Fruit fly (Drosophila melanogaster) whole organism, adult: ENCODE measurements around the gene ppl.

Source experiments
- CG11617 ChIP-seq: fragments of 200-800 bp; sonication (Bioruptor generic); optimal IDR thresholded peaks from 2 replicates; lab custom pipeline; 2017; ENCODE audit warnings: mild to moderate bottlenecking, missing biosample characterization, missing genetic modification reagents, missing genetic modification characterization
- CG12768 ChIP-seq: fragments of 200-800 bp; sonication (Bioruptor generic); optimal IDR thresholded peaks from 2 replicates; lab custom pipeline; 2017; ENCODE audit warnings: missing biosample characterization, missing genetic modification characterization, mild to moderate bottlenecking, moderate library complexity, missing genetic modification reagents
- CG14711 ChIP-seq: fragments of 200-800 bp; sonication (Bioruptor generic); optimal IDR thresholded peaks from 2 replicates; lab custom pipeline; 2018; ENCODE audit warnings: missing biosample characterization, mild to moderate bottlenecking, missing genetic modification characterization, moderate library complexity
- CG1620 ChIP-seq: fragments of 200-800 bp; sonication (Bioruptor generic); optimal IDR thresholded peaks from 2 replicates; lab custom pipeline; 2016; ENCODE audit warnings: missing biosample characterization, missing genetic modification characterization
- CG33017 ChIP-seq: fragments of 200-800 bp; sonication (Bioruptor generic); optimal IDR thresholded peaks from 2 replicates; lab custom pipeline; 2018; ENCODE audit warnings: missing biosample characterization, mild to moderate bottlenecking, missing genetic modification characterization, moderate library complexity
- CG5204 ChIP-seq: fragments of 200-800 bp; sonication (Bioruptor generic); optimal IDR thresholded peaks from 2 replicates; lab custom pipeline; 2016; ENCODE audit warnings: missing biosample characterization, missing genetic modification characterization
- CG7045 ChIP-seq: fragments of 200-800 bp; sonication (Bioruptor generic); optimal IDR thresholded peaks from 2 replicates; lab custom pipeline; 2017; ENCODE audit warnings: missing biosample characterization, mild to moderate bottlenecking, missing genetic modification characterization
- CG7101 ChIP-seq: fragments of 200-800 bp; sonication (Bioruptor generic); optimal IDR thresholded peaks from 2 replicates; lab custom pipeline; 2018; ENCODE audit warnings: missing biosample characterization, mild to moderate bottlenecking, missing genetic modification characterization, moderate library complexity
- Clk ChIP-seq: fragments of 200-800 bp; sonication (Bioruptor generic); optimal IDR thresholded peaks from 2 replicates; lab custom pipeline; 2017; ENCODE audit warnings: missing biosample characterization, missing genetic modification characterization
- Crg-1 ChIP-seq: fragments of 200-800 bp; sonication (Bioruptor generic); optimal IDR thresholded peaks from 2 replicates; lab custom pipeline; 2016; ENCODE audit warnings: missing biosample characterization, missing genetic modification characterization
- Hr96 ChIP-seq: fragments of 200-800 bp; sonication (Bioruptor generic); optimal IDR thresholded peaks from 2 replicates; lab custom pipeline; 2016; ENCODE audit warnings: missing biosample characterization, missing genetic modification characterization
- Mnt ChIP-seq: fragments of 200-800 bp; sonication (Bioruptor generic); optimal IDR thresholded peaks from 2 replicates; lab custom pipeline; 2016; ENCODE audit warnings: missing biosample characterization, mild to moderate bottlenecking, missing genetic modification characterization
- bab1 ChIP-seq: fragments of 200-800 bp; sonication (Bioruptor generic); optimal IDR thresholded peaks from 3 replicates; lab custom pipeline; 2019; ENCODE audit warnings: missing biosample characterization, mild to moderate bottlenecking, missing genetic modification characterization, moderate library complexity
- cic ChIP-seq: fragments of 200-800 bp; sonication (Bioruptor generic); optimal IDR thresholded peaks from 2 replicates; lab custom pipeline; 2017; ENCODE audit warnings: missing biosample characterization, mild to moderate bottlenecking, missing genetic modification characterization, moderate library complexity
- cnc ChIP-seq, 2 experiments: fragments of >200 bp; optimal IDR thresholded peaks; 2 replicates each; lab custom pipeline; 2017
- kay ChIP-seq: fragments of 200-800 bp; sonication (Bioruptor generic); peaks from one replicate; lab custom pipeline; 2016; ENCODE audit warnings: missing biosample characterization, missing genetic modification characterization, borderline replicate concordance
- ovo ChIP-seq: fragments of 200-800 bp; sonication (Bioruptor generic); optimal IDR thresholded peaks from 2 replicates; lab custom pipeline; 2016; ENCODE audit warnings: missing biosample characterization, missing genetic modification characterization
- pad ChIP-seq: fragments of 200-800 bp; sonication (Bioruptor generic); optimal IDR thresholded peaks from 3 replicates; lab custom pipeline; 2017; ENCODE audit warnings: missing biosample characterization, missing genetic modification characterization, mild to moderate bottlenecking, moderate library complexity, missing genetic modification reagents
- tj ChIP-seq: fragments of 200-800 bp; sonication (Bioruptor generic); optimal IDR thresholded peaks from 3 replicates; lab custom pipeline; 2017; ENCODE audit warnings: missing biosample characterization, mild to moderate bottlenecking, missing genetic modification characterization, moderate library complexity
- toe ChIP-seq: fragments of 200-800 bp; sonication (Bioruptor generic); optimal IDR thresholded peaks from 2 replicates; lab custom pipeline; 2016; ENCODE audit warnings: missing biosample characterization, missing genetic modification characterization

Gene ppl

DNA sequence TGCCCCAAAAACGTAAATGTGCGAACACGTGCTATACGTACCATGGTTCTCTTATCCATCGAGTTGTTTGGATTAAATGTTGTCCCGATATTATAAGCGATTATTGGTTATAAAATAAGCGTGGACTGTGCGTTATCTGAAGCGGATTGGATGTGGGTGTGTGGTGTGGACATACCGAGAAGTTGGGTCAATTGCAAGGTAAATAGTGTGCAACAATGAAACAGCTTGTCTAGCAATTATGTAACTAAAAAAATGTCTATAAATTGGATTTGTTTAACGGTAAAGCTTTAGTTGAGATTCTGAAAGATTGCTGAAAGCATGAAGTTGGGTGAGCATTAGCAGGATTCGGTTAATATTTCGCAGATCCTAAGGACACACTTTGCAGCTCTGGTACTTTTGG is 23.6 kb downstream of the ppl start, which contains the start of gene CG43218:
Gene CG43218 (plus strand): TSS at position 290 of the 400 bp plus-strand sequence.
- TF ChIP-seq cic (GFP tag; lab: Kevin White, UChicago) (no peak), kay (GFP tag; lab: Kevin White, UChicago) (no peak)

DNA sequence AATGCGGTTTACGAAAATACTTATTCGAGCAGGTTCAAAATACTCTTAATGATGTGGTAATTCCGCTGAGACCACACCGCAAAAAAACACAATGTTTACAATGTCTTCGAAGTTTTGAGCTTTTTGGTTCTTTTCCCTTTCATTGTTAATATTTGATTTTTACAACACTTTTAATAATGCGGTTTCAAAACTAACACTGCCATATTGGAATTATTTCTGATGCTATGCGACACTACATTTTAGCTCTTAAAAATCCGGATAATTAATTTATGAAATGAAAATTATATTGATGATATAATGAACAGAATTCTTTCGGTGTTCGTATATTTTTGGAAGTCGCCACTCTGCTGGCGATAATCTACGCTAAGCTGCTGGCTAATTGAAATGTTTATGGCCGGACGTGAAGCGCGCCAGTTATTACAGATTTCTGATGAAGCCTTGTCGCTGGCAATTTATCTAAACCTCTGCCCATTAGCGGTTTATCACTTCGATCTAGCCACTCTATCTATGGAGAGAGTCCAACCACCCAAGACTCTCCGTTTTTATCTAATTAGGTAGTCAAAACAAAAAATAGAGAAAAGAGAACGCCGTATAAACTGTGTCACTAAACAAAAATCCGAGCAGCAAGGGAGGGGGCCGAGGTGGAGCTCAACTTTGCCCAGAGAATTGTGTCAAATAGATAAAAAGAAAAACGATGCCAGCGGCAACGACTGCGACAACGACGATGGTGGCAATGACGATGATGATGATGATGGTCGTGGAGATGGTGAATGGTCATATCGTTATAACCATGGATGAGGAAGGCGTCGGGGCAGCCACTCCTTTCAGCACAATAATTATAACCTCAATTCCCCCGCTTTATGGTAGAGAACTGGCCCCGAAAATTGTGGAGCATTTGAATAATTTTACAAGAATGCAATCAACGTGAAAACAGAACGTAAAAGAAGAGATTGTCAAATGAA is 25.0 kb downstream of the ppl start:
- TF ChIP-seq CG5204 (GFP tag; lab: Kevin White, UChicago) (no peak), CG1620 (GFP tag; lab: Kevin White, UChicago) (no peak)

dm6 chr3L:21254524-21254972 is 26.8 kb downstream of the ppl start:
- no peak for TF ChIP-seq tj (GFP tag; lab: Kevin White, UChicago)
- no peak for TF ChIP-seq CG14711
- no peak for TF ChIP-seq ovo (GFP tag; lab: Kevin White, UChicago)
- no peak for TF ChIP-seq cic (GFP tag; lab: Kevin White, UChicago)
- no peak for TF ChIP-seq bab1 (GFP tag; lab: Kevin White, UChicago)
- TF ChIP-seq Hr96 (GFP tag; lab: Kevin White, UChicago), result no peak
- no peak for TF ChIP-seq CG12768 (GFP tag; lab: Kevin White, UChicago)
- TF ChIP-seq CG33017 (tag; lab: Kevin White, UChicago), result no peak
- no peak for TF ChIP-seq toe (GFP tag; lab: Kevin White, UChicago)
- no peak for TF ChIP-seq Mnt (GFP tag; lab: Kevin White, UChicago)
- TF ChIP-seq cnc (optimal IDR thresholded peaks at IDR 0.05; lab: Kevin White, UChicago), result no peak
- no peak for TF ChIP-seq pad (GFP tag; lab: Kevin White, UChicago)
- no peak for TF ChIP-seq CG7045 (GFP tag; lab: Kevin White, UChicago)
- TF ChIP-seq Crg-1 (GFP tag; lab: Kevin White, UChicago), result no peak

dm6 chr3L:21253761-21254523 is 27.4 kb downstream of the ppl start:
- TF ChIP-seq Crg-1 (GFP tag; lab: Kevin White, UChicago) (no peak), CG33017 (tag; lab: Kevin White, UChicago) (no peak), tj (GFP tag; lab: Kevin White, UChicago) (no peak), CG14711 (no peak), kay (GFP tag; lab: Kevin White, UChicago) (no peak), CG12768 (GFP tag; lab: Kevin White, UChicago) (no peak), cnc (optimal IDR thresholded peaks at IDR 0.05; lab: Kevin White, UChicago) (no peak), cic (GFP tag; lab: Kevin White, UChicago) (no peak), ovo (GFP tag; lab: Kevin White, UChicago) (no peak), Clk (no peak), bab1 (GFP tag; lab: Kevin White, UChicago) (no peak), Hr96 (GFP tag; lab: Kevin White, UChicago) (no peak), CG11617 (GFP tag; lab: Kevin White, UChicago) (no peak), CG5204 (GFP tag; lab: Kevin White, UChicago) (no peak), CG1620 (GFP tag; lab: Kevin White, UChicago) (no peak), toe (GFP tag; lab: Kevin White, UChicago) (no peak), CG7101 (tag; lab: Kevin White, UChicago) (no peak), pad (GFP tag; lab: Kevin White, UChicago) (no peak), Mnt (GFP tag; lab: Kevin White, UChicago) (no peak)

dm6 chr3L:21252932-21253760 is 28.2 kb downstream of the ppl start:
- TF ChIP-seq toe (GFP tag; lab: Kevin White, UChicago) (no peak), CG7101 (tag; lab: Kevin White, UChicago) (no peak), bab1 (GFP tag; lab: Kevin White, UChicago) (no peak), CG5204 (GFP tag; lab: Kevin White, UChicago) (no peak), CG11617 (GFP tag; lab: Kevin White, UChicago) (no peak), Hr96 (GFP tag; lab: Kevin White, UChicago) (no peak), CG12768 (GFP tag; lab: Kevin White, UChicago) (no peak), pad (GFP tag; lab: Kevin White, UChicago) (no peak), Mnt (GFP tag; lab: Kevin White, UChicago) (no peak), CG7045 (GFP tag; lab: Kevin White, UChicago) (no peak)
